Fruit fly (Drosophila melanogaster) whole organism, embryonic: Measurements from ENCODE around the gene CG2889.
A peak's percentile ranks its signal among the peaks of the same experiment; 100 is the strongest.

ENCODE experiments used
- Bdp1 ChIP-seq: fragments of 200-800 bp; sonication (Bioruptor generic); optimal IDR thresholded peaks from 3 replicates; lab custom pipeline; 2016; ENCODE audit warnings: missing biosample characterization, missing genetic modification characterization
- C15 ChIP-seq: fragments of 200-800 bp; sonication (Bioruptor generic); IDR thresholded peaks from 3 replicates; pipeline ENCODE4 v1.3.6; 2022; ENCODE audit warnings: missing biosample characterization, missing genetic modification characterization
- CG10431 ChIP-seq: fragments of 200-800 bp; sonication (Bioruptor generic); optimal IDR thresholded peaks from 3 replicates; lab custom pipeline; 2018; ENCODE audit warnings: missing biosample characterization, mild to moderate bottlenecking, missing genetic modification characterization
- CG12071 ChIP-seq: fragments of 200-800 bp; sonication (Bioruptor generic); optimal IDR thresholded peaks from 3 replicates; lab custom pipeline; 2018; ENCODE audit warnings: missing biosample characterization, mild to moderate bottlenecking, missing genetic modification characterization
- CG12104 ChIP-seq: fragments of 200-800 bp; sonication (Bioruptor generic); optimal IDR thresholded peaks from 3 replicates; lab custom pipeline; 2016; ENCODE audit warnings: missing biosample characterization, missing genetic modification characterization
- CG15696 ChIP-seq: fragments of 200-800 bp; sonication (Bioruptor generic); optimal IDR thresholded peaks from 2 replicates; lab custom pipeline; 2019; ENCODE audit warnings: missing biosample characterization, mild to moderate bottlenecking, missing genetic modification characterization, moderate library complexity
- CG1602 ChIP-seq: fragments of 200-800 bp; sonication (Bioruptor generic); optimal IDR thresholded peaks from 3 replicates; lab custom pipeline; 2016; ENCODE audit warnings: missing biosample characterization, missing genetic modification characterization
- CG17359 ChIP-seq: fragments of 200-800 bp; sonication (Bioruptor generic); optimal IDR thresholded peaks from 3 replicates; lab custom pipeline; 2018; ENCODE audit warnings: missing biosample characterization, mild to moderate bottlenecking, missing genetic modification characterization, moderate library complexity
- CG34224 ChIP-seq: fragments of 200-800 bp; sonication (Bioruptor generic); IDR thresholded peaks from 3 replicates; pipeline ENCODE4 v1.3.6; 2022; ENCODE audit warnings: missing biosample characterization, missing genetic modification characterization; ENCODE audit not compliant: partially characterized antibody
- CG4617 ChIP-seq: fragments of 200-800 bp; sonication (Bioruptor generic); optimal IDR thresholded peaks from 3 replicates; lab custom pipeline; 2016; ENCODE audit warnings: missing biosample characterization, missing genetic modification characterization, borderline replicate concordance
- CG4820 ChIP-seq: fragments of 200-800 bp; sonication (Bioruptor generic); optimal IDR thresholded peaks from 3 replicates; lab custom pipeline; 2016; ENCODE audit warnings: missing biosample characterization, missing genetic modification characterization
- CG8089 ChIP-seq: fragments of 200-800 bp; sonication (Bioruptor generic); optimal IDR thresholded peaks from 3 replicates; lab custom pipeline; 2016; ENCODE audit warnings: missing biosample characterization, missing genetic modification characterization
- CG8290 ChIP-seq, 3 experiments: fragments of 200-800 bp; sonication (Bioruptor generic); optimal IDR thresholded peaks; 2 replicates each; lab custom pipeline; 2016 to 2019; ENCODE audit warnings: missing biosample characterization in 3 of 3, missing genetic modification characterization in 3 of 3, mild to moderate bottlenecking in 2 of 3, moderate library complexity in 1 of 3
- CG8944 ChIP-seq: fragments of 200-800 bp; sonication (Bioruptor generic); optimal IDR thresholded peaks from 3 replicates; lab custom pipeline; 2016; ENCODE audit warnings: missing biosample characterization, missing genetic modification characterization
- CG9609 ChIP-seq: fragments of 200-800 bp; sonication (Bioruptor generic); optimal IDR thresholded peaks from 3 replicates; lab custom pipeline; 2016; ENCODE audit warnings: missing biosample characterization, missing genetic modification characterization
- CG9817 ChIP-seq: fragments of 200-800 bp; sonication (Bioruptor generic); optimal IDR thresholded peaks from 2 replicates; lab custom pipeline; 2018; ENCODE audit warnings: missing biosample characterization, mild to moderate bottlenecking, missing genetic modification characterization, moderate library complexity
- Dfd ChIP-seq, 2 experiments: fragments of >200 bp; optimal IDR thresholded peaks; 2 replicates each; lab custom pipeline; 2017; ENCODE audit warnings: missing biosample characterization in 2 of 2, missing genetic modification characterization in 2 of 2
- Dll ChIP-seq: fragments of 200-800 bp; sonication (Bioruptor generic); IDR thresholded peaks from 4 replicates; pipeline ENCODE4 v1.3.6; 2022; ENCODE audit warnings: missing biosample characterization, missing genetic modification characterization; ENCODE audit not compliant: partially characterized antibody
- Doc3 ChIP-seq: fragments of 200-800 bp; sonication (Bioruptor generic); IDR thresholded peaks from 3 replicates; pipeline ENCODE4 v1.3.6; 2022; ENCODE audit warnings: missing biosample characterization, missing genetic modification characterization; ENCODE audit not compliant: partially characterized antibody
- E2f2 ChIP-seq: fragments of 200-800 bp; sonication (Bioruptor generic); IDR thresholded peaks from 2 replicates; pipeline ENCODE4 v1.3.6; 2022; ENCODE audit warnings: missing biosample characterization, missing genetic modification characterization
- H2.0 ChIP-seq: fragments of 200-800 bp; sonication (Bioruptor generic); IDR thresholded peaks from 2 replicates; pipeline ENCODE4 v1.3.6; 2022; ENCODE audit warnings: missing biosample characterization, missing genetic modification characterization
- HmgD ChIP-seq: fragments of 200-800 bp; sonication (Bioruptor generic); optimal IDR thresholded peaks from 3 replicates; lab custom pipeline; 2016; ENCODE audit warnings: missing biosample characterization, missing genetic modification characterization
- HmgZ ChIP-seq: fragments of 200-800 bp; sonication (Bioruptor generic); optimal IDR thresholded peaks from 2 replicates; lab custom pipeline; 2018; ENCODE audit warnings: missing biosample characterization, mild to moderate bottlenecking, missing genetic modification characterization
- Hr78 ChIP-seq, 2 experiments: fragments of 200-800 bp in 1 of 2; fragments of >200 bp in 1 of 2; sonication (Bioruptor generic) in 1 of 2; optimal IDR thresholded peaks; 2 replicates each; lab custom pipeline; 2017 to 2019; ENCODE audit warnings: missing biosample characterization in 2 of 2, missing genetic modification characterization in 2 of 2, mild to moderate bottlenecking in 1 of 2, moderate library complexity in 1 of 2
- Hsf ChIP-seq: fragments of 200-800 bp; sonication (Bioruptor generic); optimal IDR thresholded peaks from 3 replicates; lab custom pipeline; 2016; ENCODE audit warnings: missing biosample characterization, missing genetic modification characterization
- Mrtf ChIP-seq: fragments of 200-800 bp; sonication (Bioruptor generic); IDR thresholded peaks from 3 replicates; pipeline ENCODE4 v1.3.6; 2022; ENCODE audit warnings: missing biosample characterization, missing genetic modification characterization
- NFAT ChIP-seq: fragments of 200-800 bp; sonication (Bioruptor generic); IDR thresholded peaks from 2 replicates; pipeline ENCODE4 v1.3.6; 2022; ENCODE audit warnings: missing biosample characterization, missing genetic modification characterization
- Nf-YA ChIP-seq: fragments of 200-800 bp; sonication (Bioruptor generic); IDR thresholded peaks from 2 replicates; pipeline ENCODE4 v1.3.6; 2022; ENCODE audit warnings: missing biosample characterization, missing genetic modification characterization
- Vsx1 ChIP-seq: fragments of 200-800 bp; sonication (Bioruptor generic); optimal IDR thresholded peaks from 2 replicates; lab custom pipeline; 2017; ENCODE audit warnings: missing biosample characterization, mild to moderate bottlenecking, missing genetic modification characterization, missing genetic modification reagents
- cas ChIP-seq: fragments of 200-800 bp; sonication (Bioruptor generic); IDR thresholded peaks from 2 replicates; pipeline ENCODE4 v1.3.6; 2022; ENCODE audit warnings: missing biosample characterization, missing genetic modification characterization
- crc ChIP-seq: fragments of 200-800 bp; sonication (Bioruptor generic); optimal IDR thresholded peaks from 2 replicates; lab custom pipeline; 2016; ENCODE audit warnings: missing biosample characterization, missing genetic modification characterization
- en ChIP-seq: fragments of 200-800 bp; sonication (Bioruptor generic); optimal IDR thresholded peaks from 2 replicates; lab custom pipeline; 2016; ENCODE audit warnings: missing biosample characterization, missing genetic modification characterization
- exex ChIP-seq: fragments of 200-800 bp; sonication (Bioruptor generic); optimal IDR thresholded peaks from 4 replicates; lab custom pipeline; 2018; ENCODE audit warnings: missing biosample characterization, mild to moderate bottlenecking, missing genetic modification characterization, moderate library complexity
- grau ChIP-seq: fragments of 200-800 bp; optimal IDR thresholded peaks from 3 replicates; lab custom pipeline; 2019; ENCODE audit warnings: missing biosample characterization, mild to moderate bottlenecking, missing genetic modification characterization, moderate library complexity
- insv ChIP-seq, 2 experiments: fragments of 200-800 bp; sonication (Bioruptor generic); optimal IDR thresholded peaks; 3 replicates each; lab custom pipeline; 2016 to 2018; ENCODE audit warnings: missing biosample characterization in 2 of 2, missing genetic modification characterization in 2 of 2
- kah ChIP-seq: fragments of 200-800 bp; sonication (Bioruptor generic); optimal IDR thresholded peaks from 2 replicates; lab custom pipeline; 2018; ENCODE audit warnings: missing biosample characterization, mild to moderate bottlenecking, missing genetic modification characterization
- lab ChIP-seq: fragments of 200-800 bp; sonication (Bioruptor generic); optimal IDR thresholded peaks from 3 replicates; lab custom pipeline; 2017; ENCODE audit warnings: missing biosample characterization, missing genetic modification characterization, mild to moderate bottlenecking, moderate library complexity, missing genetic modification reagents
- lola ChIP-seq, 3 experiments: fragments of >200 bp in 2 of 3; fragments of 200-800 bp in 1 of 3; sonication (Bioruptor generic) in 1 of 3; optimal IDR thresholded peaks; 2 replicates each; lab custom pipeline; 2017 to 2019; ENCODE audit warnings: missing biosample characterization in 3 of 3, missing genetic modification characterization in 3 of 3, mild to moderate bottlenecking in 1 of 3, moderate library complexity in 1 of 3
- mirr ChIP-seq: fragments of 200-800 bp; sonication (Bioruptor generic); optimal IDR thresholded peaks from 3 replicates; lab custom pipeline; 2018; ENCODE audit warnings: missing biosample characterization, mild to moderate bottlenecking, missing genetic modification characterization
- onecut ChIP-seq: fragments of 200-800 bp; sonication (Bioruptor generic); IDR thresholded peaks from 2 replicates; pipeline ENCODE4 v1.3.6; 2022; ENCODE audit warnings: missing biosample characterization, missing genetic modification characterization
- org-1 ChIP-seq: fragments of 200-800 bp; sonication (Bioruptor generic); optimal IDR thresholded peaks from 2 replicates; lab custom pipeline; 2017; ENCODE audit warnings: missing biosample characterization, missing genetic modification characterization
- pita ChIP-seq: fragments of 200-800 bp; sonication (Bioruptor generic); optimal IDR thresholded peaks from 2 replicates; lab custom pipeline; 2017; ENCODE audit warnings: missing biosample characterization, mild to moderate bottlenecking, missing genetic modification characterization
- sr ChIP-seq: fragments of 200-800 bp; sonication (Bioruptor generic); IDR thresholded peaks from 3 replicates; pipeline ENCODE4 v1.3.6; 2022; ENCODE audit warnings: missing biosample characterization, missing genetic modification characterization
- tin ChIP-seq: fragments of 200-800 bp; sonication (Bioruptor generic); optimal IDR thresholded peaks from 3 replicates; lab custom pipeline; 2016; ENCODE audit warnings: missing biosample characterization, missing genetic modification characterization
- tio ChIP-seq: fragments of 200-800 bp; sonication (Bioruptor generic); optimal IDR thresholded peaks from 2 replicates; lab custom pipeline; 2017; ENCODE audit warnings: missing biosample characterization, missing genetic modification characterization, inconsistent platforms
- toy ChIP-seq: fragments of 200-800 bp; sonication (Bioruptor generic); IDR thresholded peaks from 2 replicates; pipeline ENCODE4 v1.3.6; 2022; ENCODE audit warnings: missing biosample characterization, missing genetic modification characterization
- vfl ChIP-seq: fragments of 200-800 bp; sonication (Bioruptor generic); optimal IDR thresholded peaks from 2 replicates; lab custom pipeline; 2016; ENCODE audit warnings: missing biosample characterization, missing genetic modification characterization
- wor ChIP-seq: fragments of 200-800 bp; sonication (Bioruptor generic); IDR thresholded peaks from 2 replicates; pipeline ENCODE4 v1.3.6; 2022; ENCODE audit warnings: missing biosample characterization, missing genetic modification characterization

CG2889 gene

DNA sequence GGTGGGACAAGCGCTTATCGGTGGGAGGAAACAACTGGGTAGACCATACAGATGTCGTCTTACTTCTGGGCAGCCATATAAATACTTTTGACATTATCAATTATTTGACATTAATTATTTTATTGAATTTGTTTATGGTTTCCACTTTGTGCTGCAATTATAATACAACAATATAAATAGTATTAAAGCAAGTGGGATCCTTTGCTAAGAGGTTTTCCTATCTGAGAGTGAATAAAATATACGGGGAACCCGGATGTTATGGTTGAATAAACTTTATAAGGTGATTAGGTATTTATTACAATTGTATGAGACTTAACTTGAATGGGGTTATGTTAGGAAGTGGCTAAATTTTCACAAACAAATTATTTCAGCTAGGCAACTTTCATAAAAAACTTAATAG is 13.4 kb downstream of the CG2889 start, which contains the start of gene CG32687:
TSS of gene CG32687 (minus strand) at position 101 of the 400 bp plus-strand sequence.
- no peak for TF ChIP-seq CG12071 (GFP tag; lab: Kevin White, UChicago)
- no peak for TF ChIP-seq lola (GFP tag; optimal IDR thresholded peaks at IDR 0.05; lab: Kevin White, UChicago)
- TF ChIP-seq Dfd (GFP tag; optimal IDR thresholded peaks at IDR 0.05; lab: Kevin White, UChicago), result no peak
- TF ChIP-seq exex (tag; lab: Kevin White, UChicago), result peak; percentile 65

DNA sequence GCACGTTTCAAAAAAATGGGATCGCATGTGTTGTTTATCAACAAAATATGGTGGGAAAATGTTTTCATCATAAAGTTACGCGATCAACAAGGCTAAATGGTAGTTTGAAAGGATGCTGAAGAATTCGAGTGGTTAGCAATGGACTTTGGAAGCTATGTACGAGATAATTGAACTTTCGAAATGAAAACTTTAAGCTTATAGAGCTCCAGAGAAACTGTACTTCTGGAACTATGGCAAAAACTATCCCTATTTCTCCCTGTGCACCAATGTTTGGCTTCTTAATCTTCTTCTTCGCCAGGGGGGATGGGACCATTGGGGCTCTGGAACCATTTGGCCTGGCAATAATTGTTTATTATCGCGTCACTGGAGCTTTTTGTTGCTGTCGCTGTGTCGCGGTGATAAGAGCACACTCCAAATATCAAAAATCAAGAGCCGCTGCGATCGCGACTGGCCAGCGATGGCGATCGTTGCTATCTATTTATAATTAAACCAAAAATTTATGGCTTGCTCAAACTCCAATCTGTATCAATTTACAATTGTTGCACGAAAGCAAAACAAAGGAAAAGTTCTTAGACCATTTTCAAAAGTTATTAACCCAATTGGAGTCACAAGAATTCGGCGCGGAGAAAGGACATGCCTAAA is 14.3 kb downstream of the CG2889 start:
- TF ChIP-seq Hsf (GFP tag; lab: Kevin White, UChicago) (peak; percentile 31), pita (GFP tag; lab: Kevin White, UChicago) (no peak), org-1 (GFP tag; lab: Kevin White, UChicago) (peak; percentile 30), Vsx1 (GFP tag; lab: Kevin White, UChicago) (no peak), Mrtf (no peak), CG17359 (tag; lab: Kevin White, UChicago) (no peak), E2f2 (GFP tag; lab: Robert Waterston, UW) (no peak; the same call in 1 of the 2 replicates), CG8944 (GFP tag; lab: Kevin White, UChicago) (peak; percentile 27), NFAT (GFP tag; lab: Robert Waterston, UW) (no peak), toy (GFP tag; lab: Robert Waterston, UW) (no peak), CG4617 (no peak), kah (GFP tag; lab: Kevin White, UChicago) (no peak), C15 (GFP tag; lab: Robert Waterston, UW) (no peak), HmgD (GFP tag; lab: Kevin White, UChicago) (no peak), CG34224 (GFP tag; lab: Robert Waterston, UW) (no peak), CG10431 (GFP tag; lab: Kevin White, UChicago) (no peak), CG15696 (tag; lab: Kevin White, UChicago) (no peak), lab (GFP tag; lab: Kevin White, UChicago) (peak; percentile 79), crc (GFP tag; lab: Kevin White, UChicago) (no peak), CG9609 (GFP tag; lab: Kevin White, UChicago) (peak; percentile 11), CG9817 (tag; lab: Kevin White, UChicago) (peak; percentile 22), HmgZ (tag; lab: Kevin White, UChicago) (peak; percentile 39), Bdp1 (GFP tag; lab: Kevin White, UChicago) (no peak), insv (GFP tag; optimal IDR thresholded peaks at IDR 0.05; lab: Kevin White, UChicago) (no peak), tin (no peak), CG8089 (GFP tag; lab: Kevin White, UChicago) (no peak), grau (tag; lab: Kevin White, UChicago) (peak; percentile 67), CG12104 (no peak), cas (no peak), tio (GFP tag; lab: Kevin White, UChicago) (peak; percentile 33), mirr (peak; percentile 40), H2.0 (GFP tag; lab: Robert Waterston, UW) (no peak), CG4820 (GFP tag; lab: Kevin White, UChicago) (no peak), Doc3 (no peak), Hr78 (GFP tag; optimal IDR thresholded peaks at IDR 0.05; lab: Kevin White, UChicago) (no peak), vfl (GFP tag; lab: Kevin White, UChicago) (peak; percentile 23), onecut (no peak), CG8290 (GFP tag; optimal IDR thresholded peaks at IDR 0.05; lab: Kevin White, UChicago) (no peak), CG8290 (tag; optimal IDR thresholded peaks at IDR 0.05; lab: Kevin White, UChicago) (no peak), Nf-YA (GFP tag; lab: Robert Waterston, UW) (no peak), sr (GFP tag; lab: Robert Waterston, UW) (no peak), wor (GFP tag; lab: Robert Waterston, UW) (no peak), Dll (GFP tag; lab: Robert Waterston, UW) (no peak), en (GFP tag; lab: Kevin White, UChicago) (no peak), CG1602 (GFP tag; lab: Kevin White, UChicago) (no peak)
